Worm (Caenorhabditis elegans): ENCODE data around the gene T25B9.4.

DNA sequence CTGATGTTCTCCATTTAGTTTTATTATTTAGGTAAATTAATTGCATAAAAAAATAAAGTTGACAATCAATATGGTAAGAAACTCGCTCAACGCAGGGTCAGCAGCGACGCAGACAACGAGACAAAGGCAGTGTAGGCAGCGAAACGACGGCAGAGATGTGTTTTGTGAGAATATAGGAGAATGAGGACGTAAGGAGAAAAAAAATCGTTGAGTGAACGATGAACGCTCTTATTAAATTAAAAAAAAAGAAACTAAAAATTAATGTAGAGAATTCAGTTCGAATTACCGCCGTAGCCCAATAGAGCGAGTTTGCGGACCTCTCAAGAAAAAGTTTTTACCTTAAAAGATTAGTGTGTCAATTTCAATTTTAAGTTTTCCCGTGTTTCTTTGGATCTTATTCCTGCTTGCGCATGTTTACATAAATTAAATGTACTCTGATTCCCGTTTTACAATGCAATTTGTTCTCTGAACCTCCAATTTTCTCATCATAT lies 10.7 kb upstream of the T25B9.4 start, which contains the start of gene T25B9.8:
- no peak for TF ChIP-seq ceh-13 (GFP tag; optimal IDR thresholded peaks at IDR 0.05)
- no peak for TF ChIP-seq ama-1 (optimal IDR thresholded peaks at IDR 0.05)
- TF ChIP-seq pes-1 (GFP tag; IDR thresholded peaks at IDR 0.05), result no peak
- no peak for TF ChIP-seq tra-4 (tag; optimal IDR thresholded peaks at IDR 0.05)
- no peak for TF ChIP-seq hnd-1 (tag; optimal IDR thresholded peaks at IDR 0.05)
